Fruit fly (Drosophila melanogaster): ENCODE measurements around the gene CG44574.

CG44574 gene

dm6 chr2L:5886955-5887354, 3.4 kb downstream of the CG44574 start:
- TF ChIP-seq CG9705 (GFP tag; optimal IDR thresholded peaks at IDR 0.05): no peak
- TF ChIP-seq brk (GFP tag; optimal IDR thresholded peaks at IDR 0.05): no peak
- TF ChIP-seq sv (GFP tag; optimal IDR thresholded peaks at IDR 0.05): no peak
- no peak for TF ChIP-seq dsf (GFP tag; optimal IDR thresholded peaks at IDR 0.05; ENCODE audit: borderline replicate concordance)

DNA sequence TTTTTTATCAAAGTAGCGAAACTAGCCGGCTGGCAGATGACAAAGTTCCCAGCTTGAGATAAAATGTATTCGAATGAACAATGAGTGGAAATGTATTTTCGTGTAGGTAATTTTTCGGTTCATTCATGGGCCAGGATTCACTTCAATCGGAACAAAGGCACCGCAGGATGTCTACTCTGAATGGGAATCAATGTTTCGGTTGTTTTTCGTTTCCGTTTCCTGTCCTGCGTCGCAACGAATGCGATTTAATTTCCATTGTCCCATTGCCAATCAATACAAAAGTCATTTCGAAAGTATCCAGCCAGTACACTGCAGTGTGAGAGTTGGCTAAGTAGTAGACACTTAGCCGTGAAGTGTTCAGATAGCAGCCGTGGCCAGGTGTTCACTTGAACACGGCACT, 7.0 kb downstream of the CG44574 start:
- TF ChIP-seq Vsx2 (GFP tag; optimal IDR thresholded peaks at IDR 0.05; ENCODE audit: partially characterized antibody) (no peak), GATAd (GFP tag; optimal IDR thresholded peaks at IDR 0.05) (no peak), jim (GFP tag; optimal IDR thresholded peaks at IDR 0.05) (no peak), Hr78 (GFP tag; optimal IDR thresholded peaks at IDR 0.05) (no peak), Hnf4 (GFP tag; optimal IDR thresholded peaks at IDR 0.05) (no peak)

DNA sequence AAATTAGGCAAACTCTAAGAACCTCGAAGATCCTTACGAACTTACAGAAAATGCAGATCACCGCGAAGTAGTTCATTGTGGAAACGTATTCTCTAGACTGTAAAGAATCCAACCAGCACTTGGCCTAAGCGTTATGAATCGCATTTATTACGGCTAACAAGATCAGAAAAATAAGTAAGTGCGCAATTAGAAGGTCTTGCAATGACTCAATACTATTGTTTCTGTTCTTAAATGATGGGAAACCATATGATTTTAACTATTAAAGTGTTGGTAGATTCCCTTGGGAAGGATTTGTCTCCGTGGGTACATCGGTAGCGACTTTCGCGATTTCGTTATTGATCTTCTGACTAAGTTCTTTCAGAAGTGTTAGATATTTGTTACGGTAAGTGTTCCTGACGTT, 9.2 kb downstream of the CG44574 start, which contains the start of gene Acp26Ab:
Acp26Ab (minus strand) TSS at position 101 of the 400 bp plus-strand sequence.
- no peak for TF ChIP-seq ey (GFP tag; optimal IDR thresholded peaks at IDR 0.05)
- no peak for TF ChIP-seq tai (GFP tag; optimal IDR thresholded peaks at IDR 0.05)
- no peak for TF ChIP-seq br (GFP tag; optimal IDR thresholded peaks at IDR 0.05)
- TF ChIP-seq psq (GFP tag; optimal IDR thresholded peaks at IDR 0.05): no peak
- no peak for TF ChIP-seq Jra (GFP tag; optimal IDR thresholded peaks at IDR 0.05)
- no peak for TF ChIP-seq GATAd (GFP tag; optimal IDR thresholded peaks at IDR 0.05)
- TF ChIP-seq Hnf4 (GFP tag; optimal IDR thresholded peaks at IDR 0.05): no peak
- no peak for TF ChIP-seq fru (GFP tag; optimal IDR thresholded peaks at IDR 0.05)
- TF ChIP-seq N (GFP tag; optimal IDR thresholded peaks at IDR 0.05): no peak
- TF ChIP-seq CG9705 (GFP tag; optimal IDR thresholded peaks at IDR 0.05): no peak
- no peak for TF ChIP-seq woc (GFP tag; optimal IDR thresholded peaks at IDR 0.05)
- no peak for TF ChIP-seq Abd-B (GFP tag; optimal IDR thresholded peaks at IDR 0.05)
- TF ChIP-seq h (GFP tag; optimal IDR thresholded peaks at IDR 0.05): no peak

dm6 chr2L:5893796-5894195, 10.3 kb downstream of the CG44574 start, which contains the start of gene Acp26Aa:
Gene Acp26Aa, minus strand, starts transcription at chr2L:5893896.
- no peak for TF ChIP-seq rgr (GFP tag; optimal IDR thresholded peaks at IDR 0.05)
- TF ChIP-seq sv (GFP tag; optimal IDR thresholded peaks at IDR 0.05): no peak
- TF ChIP-seq sage (GFP tag; optimal IDR thresholded peaks at IDR 0.05): no peak
- no peak for TF ChIP-seq CrebA (GFP tag; optimal IDR thresholded peaks at IDR 0.05; ENCODE audit: borderline replicate concordance)
- no peak for TF ChIP-seq HLH106 (tag; optimal IDR thresholded peaks at IDR 0.05)
- TF ChIP-seq br (GFP tag; optimal IDR thresholded peaks at IDR 0.05): no peak

dm6 chr2L:5894533-5894932, 11.0 kb downstream of the CG44574 start:
- no peak for TF ChIP-seq sv (GFP tag; optimal IDR thresholded peaks at IDR 0.05)

dm6 chr2L:5899170-5899708, 15.7 kb downstream of the CG44574 start:
- TF ChIP-seq CrebA (GFP tag; optimal IDR thresholded peaks at IDR 0.05; ENCODE audit: borderline replicate concordance) (no peak), psq (GFP tag; optimal IDR thresholded peaks at IDR 0.05) (no peak), CG32264 (GFP tag; optimal IDR thresholded peaks at IDR 0.05) (no peak), Hr83 (GFP tag; optimal IDR thresholded peaks at IDR 0.05; ENCODE audit: poor library complexity, severe bottlenecking) (no peak), Abd-B (GFP tag; optimal IDR thresholded peaks at IDR 0.05) (no peak), Hr78 (GFP tag; optimal IDR thresholded peaks at IDR 0.05) (no peak), pan (optimal IDR thresholded peaks at IDR 0.05) (no peak), Dfd (GFP tag; optimal IDR thresholded peaks at IDR 0.05) (no peak), OdsH (GFP tag; optimal IDR thresholded peaks at IDR 0.05) (no peak), tai (GFP tag; optimal IDR thresholded peaks at IDR 0.05) (no peak), rgr (GFP tag; optimal IDR thresholded peaks at IDR 0.05) (no peak), dsf (GFP tag; optimal IDR thresholded peaks at IDR 0.05; ENCODE audit: borderline replicate concordance) (no peak), Mio (GFP tag; optimal IDR thresholded peaks at IDR 0.05) (no peak)

DNA sequence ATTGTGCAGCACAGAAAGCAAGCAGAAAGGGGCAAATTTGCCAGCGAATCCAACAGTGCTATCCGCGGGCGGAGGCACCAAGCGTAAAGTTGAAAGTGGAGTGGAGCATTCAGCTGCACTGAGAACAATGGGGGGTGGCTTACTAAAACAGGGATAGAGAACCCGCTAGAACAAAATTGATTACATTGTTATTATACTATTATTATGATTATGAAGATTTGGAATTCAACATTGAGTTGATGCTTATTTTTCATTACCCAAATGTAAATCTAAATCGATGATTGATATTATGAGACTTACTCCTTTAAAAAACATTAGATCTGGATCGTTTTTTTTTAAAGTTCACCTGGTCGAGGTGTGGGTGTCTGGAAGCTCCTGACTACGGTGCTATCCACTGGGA, 18.0 kb downstream of the CG44574 start:
- no peak for TF ChIP-seq pan (optimal IDR thresholded peaks at IDR 0.05)
- no peak for TF ChIP-seq Mio (GFP tag; optimal IDR thresholded peaks at IDR 0.05)
- TF ChIP-seq Jra (GFP tag; optimal IDR thresholded peaks at IDR 0.05): no peak
- no peak for TF ChIP-seq Abd-B (GFP tag; optimal IDR thresholded peaks at IDR 0.05)
- no peak for TF ChIP-seq GATAd (GFP tag; optimal IDR thresholded peaks at IDR 0.05)
